Worm (Caenorhabditis elegans) whole organism, early embryonic: Measurements from ENCODE around the gene F54F2.6.

Experiments used
- F13C5.2 ChIP-seq: sonication (generic microtip); optimal IDR thresholded peaks from 2 replicates; lab custom pipeline; 2017; ENCODE audit warnings: mild to moderate bottlenecking, missing genetic modification characterization, inconsistent platforms, missing compliant biosample characterization
- ama-1 ChIP-seq: fragments of 150-350 bp; optimal IDR thresholded peaks from 2 replicates; lab custom pipeline; 2014
- ets-7 ChIP-seq: sonication (generic microtip); optimal IDR thresholded peaks from 2 replicates; lab custom pipeline; 2016; ENCODE audit warnings: missing genotype, missing genetic modification characterization, missing compliant biosample characterization
- hmg-4 ChIP-seq: fragments of 200-800 bp; sonication (Bioruptor generic); optimal IDR thresholded peaks from 2 replicates; lab custom pipeline; 2018; ENCODE audit warnings: mild to moderate bottlenecking, missing genetic modification characterization, missing compliant biosample characterization
- hnd-1 ChIP-seq: sonication (generic microtip); optimal IDR thresholded peaks from 2 replicates; lab custom pipeline; 2016; ENCODE audit warnings: missing genetic modification characterization, missing compliant biosample characterization
- pes-1 ChIP-seq: fragments of 200-800 bp; sonication (Bioruptor generic); IDR thresholded peaks from 2 replicates; pipeline ENCODE4 v1.3.6; 2022; ENCODE audit warnings: missing genetic modification reagents, missing genetic modification characterization, missing compliant biosample characterization

ce11 chrIII:8771162-8771561, 29.3 kb downstream of the F54F2.6 start, which contains the start of gene K02D10.2:
- TF ChIP-seq F13C5.2 (no peak), ama-1 (lab: Kevin White, UChicago) (no peak), hmg-4 (GFP tag; lab: Kevin White, UChicago) (no peak), ets-7 (no peak), hnd-1 (no peak), pes-1 (GFP tag; lab: Robert Waterston, UW) (no peak)
